Worm (Caenorhabditis elegans) whole organism, late embryonic: ENCODE measurements around the gene pph-2.
A peak's percentile ranks its signal among the peaks of the same experiment; 100 is the strongest.

ENCODE experiments used
- C38D4.7 ChIP-seq: fragments of 200-800 bp; sonication (Bioruptor generic); optimal IDR thresholded peaks from 2 replicates; lab custom pipeline; 2018; ENCODE audit warnings: mild to moderate bottlenecking, missing genetic modification characterization, moderate library complexity, missing compliant biosample characterization
- F13H6.1 ChIP-seq: sonication (generic microtip); optimal IDR thresholded peaks from 2 replicates; lab custom pipeline; 2016; ENCODE audit warnings: missing genetic modification characterization, missing compliant biosample characterization
- K09A11.1 ChIP-seq: sonication (generic microtip); optimal IDR thresholded peaks from 2 replicates; lab custom pipeline; 2017; ENCODE audit warnings: antibody characterized with exemption, mild to moderate bottlenecking, missing genetic modification characterization, missing compliant biosample characterization; ENCODE audit not compliant: insufficient read depth
- Y22D7AL.16 ChIP-seq: sonication (generic microtip); optimal IDR thresholded peaks from 2 replicates; lab custom pipeline; 2016; ENCODE audit warnings: missing genetic modification characterization, missing compliant biosample characterization
- ahr-1 ChIP-seq: sonication (generic microtip); optimal IDR thresholded peaks from 2 replicates; lab custom pipeline; 2016; ENCODE audit warnings: missing genetic modification characterization, missing compliant biosample characterization
- ama-1 ChIP-seq: fragments of 150-350 bp; optimal IDR thresholded peaks from 2 replicates; lab custom pipeline; 2014
- ceh-14 ChIP-seq: sonication (generic microtip); optimal IDR thresholded peaks from 2 replicates; lab custom pipeline; 2016; ENCODE audit warnings: missing genotype, missing genetic modification characterization, missing compliant biosample characterization
- ceh-18 ChIP-seq: sonication (generic microtip); optimal IDR thresholded peaks from 2 replicates; lab custom pipeline; 2016; ENCODE audit warnings: missing genetic modification characterization, missing compliant biosample characterization
- ceh-31 ChIP-seq: sonication (generic microtip); optimal IDR thresholded peaks from 2 replicates; lab custom pipeline; 2016; ENCODE audit warnings: missing genetic modification characterization, missing compliant biosample characterization
- ceh-34 ChIP-seq: sonication (generic microtip); optimal IDR thresholded peaks from 2 replicates; lab custom pipeline; 2016; ENCODE audit warnings: mild to moderate bottlenecking, missing genetic modification characterization, missing compliant biosample characterization
- ceh-45 ChIP-seq: fragments of 200-800 bp; sonication (Bioruptor generic); IDR thresholded peaks from 2 replicates; pipeline ENCODE4 v1.3.6; 2022; ENCODE audit warnings: missing genetic modification reagents, missing genetic modification characterization, missing compliant biosample characterization
- che-1 ChIP-seq: sonication (generic microtip); optimal IDR thresholded peaks from 2 replicates; lab custom pipeline; 2016; ENCODE audit warnings: mild to moderate bottlenecking, missing genetic modification characterization, missing compliant biosample characterization
- dve-1 ChIP-seq: sonication (generic microtip); optimal IDR thresholded peaks from 2 replicates; lab custom pipeline; 2017; ENCODE audit warnings: antibody characterized with exemption, mild to moderate bottlenecking, missing genetic modification characterization, missing compliant biosample characterization
- elt-2 ChIP-seq: sonication (generic microtip); optimal IDR thresholded peaks from 2 replicates; lab custom pipeline; 2016; ENCODE audit warnings: missing genetic modification reagents, missing genetic modification characterization, missing compliant biosample characterization
- ets-4 ChIP-seq: sonication (generic microtip); optimal IDR thresholded peaks from 2 replicates; lab custom pipeline; 2016; ENCODE audit warnings: missing genetic modification characterization, missing compliant biosample characterization
- fkh-6 ChIP-seq: sonication (generic microtip); optimal IDR thresholded peaks from 2 replicates; lab custom pipeline; 2016; ENCODE audit warnings: missing genetic modification characterization, missing compliant biosample characterization
- gmeb-2 ChIP-seq: sonication (generic microtip); optimal IDR thresholded peaks from 2 replicates; lab custom pipeline; 2016; ENCODE audit warnings: missing genetic modification characterization, inconsistent platforms, missing compliant biosample characterization
- hlh-15 ChIP-seq: sonication (generic microtip); optimal IDR thresholded peaks from 2 replicates; lab custom pipeline; 2016; ENCODE audit warnings: missing genetic modification characterization, missing compliant biosample characterization
- hlh-30 ChIP-seq: sonication (generic microtip); optimal IDR thresholded peaks from 2 replicates; lab custom pipeline; 2017; ENCODE audit warnings: antibody characterized with exemption, missing genetic modification characterization, missing compliant biosample characterization; ENCODE audit not compliant: insufficient read depth
- hlh-6 ChIP-seq: sonication (generic microtip); optimal IDR thresholded peaks from 2 replicates; lab custom pipeline; 2016; ENCODE audit warnings: missing genotype, missing genetic modification characterization, missing compliant biosample characterization
- lin-11 ChIP-seq: fragments of 200-800 bp; sonication (Bioruptor generic); optimal IDR thresholded peaks from 2 replicates; lab custom pipeline; 2018; ENCODE audit warnings: mild to moderate bottlenecking, missing genetic modification characterization, missing compliant biosample characterization
- madf-2 ChIP-seq: sonication (generic microtip); optimal IDR thresholded peaks from 2 replicates; lab custom pipeline; 2017; ENCODE audit warnings: missing genetic modification characterization, missing compliant biosample characterization
- mec-3 ChIP-seq: sonication (generic microtip); optimal IDR thresholded peaks from 2 replicates; lab custom pipeline; 2016; ENCODE audit warnings: borderline replicate concordance, missing genetic modification characterization, missing compliant biosample characterization
- nfya-1 ChIP-seq: sonication (generic microtip); optimal IDR thresholded peaks from 2 replicates; lab custom pipeline; 2017; ENCODE audit warnings: missing genetic modification characterization, mild to moderate bottlenecking, missing compliant biosample characterization, antibody characterized with exemption, moderate library complexity
- nhr-11 ChIP-seq: fragments of 150-350 bp; optimal IDR thresholded peaks from 2 replicates; lab custom pipeline; 2014; ENCODE audit warnings: missing biosample characterization, missing genetic modification characterization
- odd-2 ChIP-seq: sonication (generic microtip); optimal IDR thresholded peaks from 2 replicates; lab custom pipeline; 2017; ENCODE audit warnings: antibody characterized with exemption, mild to moderate bottlenecking, missing genetic modification characterization, missing compliant biosample characterization
- pat-9 ChIP-seq: fragments of 200-800 bp; sonication (Bioruptor generic); optimal IDR thresholded peaks from 2 replicates; lab custom pipeline; 2018; ENCODE audit warnings: mild to moderate bottlenecking, missing genetic modification characterization, moderate library complexity, missing compliant biosample characterization
- pha-4 ChIP-seq: fragments of 150-350 bp; optimal IDR thresholded peaks from 2 replicates; lab custom pipeline; 2018; ENCODE audit warnings: missing biosample characterization, missing genetic modification reagents, missing genetic modification characterization
- ref-2 ChIP-seq: sonication (generic microtip); optimal IDR thresholded peaks from 2 replicates; lab custom pipeline; 2016; ENCODE audit warnings: missing genetic modification characterization, missing compliant biosample characterization
- sox-4 ChIP-seq: sonication (generic microtip); optimal IDR thresholded peaks from 2 replicates; lab custom pipeline; 2017; ENCODE audit warnings: mild to moderate bottlenecking, missing genetic modification characterization, inconsistent platforms, missing compliant biosample characterization
- tbx-2 ChIP-seq: sonication (generic microtip); optimal IDR thresholded peaks from 2 replicates; lab custom pipeline; 2016; ENCODE audit warnings: missing genetic modification characterization, missing compliant biosample characterization
- ttx-3 ChIP-seq: sonication (generic microtip); optimal IDR thresholded peaks from 2 replicates; lab custom pipeline; 2016; ENCODE audit warnings: missing genetic modification reagents, missing genetic modification characterization, missing compliant biosample characterization
- unc-3 ChIP-seq, 2 experiments: fragments of 200-800 bp in 1 of 2; sonication (Bioruptor generic) in 1 of 2; sonication (generic microtip) in 1 of 2; conservative IDR thresholded peaks in 1 of 2; optimal IDR thresholded peaks in 1 of 2; 2 replicates each; pipeline versions ENCODE4 v1.3.6 to Lab custom; 2016 to 2022; ENCODE audit warnings: missing compliant biosample characterization in 2 of 2, missing genetic modification characterization in 2 of 2, missing genetic modification reagents in 1 of 2
- unc-42 ChIP-seq: sonication (generic microtip); optimal IDR thresholded peaks from 2 replicates; lab custom pipeline; 2016; ENCODE audit warnings: missing genotype, missing genetic modification characterization, missing compliant biosample characterization
- zip-5 ChIP-seq: sonication (generic microtip); optimal IDR thresholded peaks from 2 replicates; lab custom pipeline; 2016; ENCODE audit warnings: missing genetic modification characterization, missing compliant biosample characterization
- ztf-16 ChIP-seq: sonication (generic microtip); optimal IDR thresholded peaks from 2 replicates; lab custom pipeline; 2017; ENCODE audit warnings: missing genetic modification characterization, missing compliant biosample characterization

The pph-2 gene

DNA sequence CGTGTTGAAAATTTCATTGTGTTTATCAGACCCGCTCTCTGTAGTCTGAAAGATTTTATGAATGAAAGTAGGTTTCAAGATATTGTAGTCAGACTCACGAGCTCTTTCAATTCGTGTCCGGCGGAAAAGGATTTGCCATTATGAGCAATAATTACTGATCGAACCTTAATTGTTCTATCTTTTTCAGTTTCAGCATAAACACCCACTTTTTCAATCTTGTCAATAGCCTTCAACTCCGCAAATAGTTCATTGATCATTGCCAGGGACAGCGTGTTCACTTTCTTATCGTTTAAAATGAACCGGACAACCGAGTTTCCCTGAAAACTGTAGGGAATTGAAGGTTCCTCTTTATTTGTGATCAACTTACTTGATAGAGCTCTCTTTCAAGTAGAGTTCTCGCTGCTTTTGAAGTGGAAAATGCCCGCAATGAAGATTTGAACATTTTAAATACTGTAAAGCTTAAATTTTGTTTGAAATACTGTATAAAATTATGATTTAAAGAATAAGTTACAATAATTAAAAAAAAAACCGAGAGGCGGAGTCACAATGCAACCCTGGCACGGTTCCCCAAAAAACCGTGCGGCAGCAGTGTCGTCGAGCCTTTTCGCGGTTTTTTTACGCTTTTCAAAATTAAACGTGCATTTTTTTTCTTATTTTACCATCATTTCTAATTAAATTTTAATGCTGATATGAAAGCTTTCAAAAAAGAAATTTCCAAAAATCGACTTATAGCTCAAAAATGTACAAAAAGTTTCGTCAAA lies 21.5 kb downstream of the pph-2 start, which contains the start of gene ech-2:
ech-2 (minus strand) TSS at position 452 of the 761 bp plus-strand sequence.
- TF ChIP-seq tbx-2 (no peak), ahr-1 (tag; lab: Kevin White, UChicago) (no peak), K09A11.1 (tag; lab: Kevin White, UChicago) (no peak), madf-2 (no peak), hlh-15 (no peak), F13H6.1 (no peak), odd-2 (tag; lab: Kevin White, UChicago) (no peak), gmeb-2 (tag; lab: Kevin White, UChicago) (no peak), che-1 (tag; lab: Kevin White, UChicago) (no peak), mec-3 (no peak), ceh-14 (tag; lab: Kevin White, UChicago) (no peak)

DNA sequence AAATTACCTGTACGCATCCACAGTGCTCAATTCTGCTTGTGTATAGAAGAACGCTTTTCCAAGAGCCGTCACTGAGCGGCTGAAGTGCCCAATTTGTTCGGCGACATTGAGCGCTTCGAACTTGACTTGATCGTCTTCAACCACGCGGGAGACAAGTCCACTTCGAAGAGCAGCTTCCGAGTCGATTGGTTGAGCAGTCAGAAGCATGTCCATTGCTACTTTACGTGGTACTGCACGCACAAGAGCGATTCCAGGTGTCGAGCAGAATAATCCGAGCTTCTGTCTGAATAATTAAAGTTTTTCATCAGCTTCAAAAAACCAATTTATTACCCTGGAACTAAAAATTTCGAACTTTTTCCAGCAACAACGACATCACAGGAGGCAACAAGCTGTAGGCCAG lies 22.1 kb downstream of the pph-2 start:
- no peak for TF ChIP-seq nhr-11 (tag; lab: Kevin White, UChicago)
- no peak for TF ChIP-seq lin-11
- no peak for TF ChIP-seq zip-5

DNA sequence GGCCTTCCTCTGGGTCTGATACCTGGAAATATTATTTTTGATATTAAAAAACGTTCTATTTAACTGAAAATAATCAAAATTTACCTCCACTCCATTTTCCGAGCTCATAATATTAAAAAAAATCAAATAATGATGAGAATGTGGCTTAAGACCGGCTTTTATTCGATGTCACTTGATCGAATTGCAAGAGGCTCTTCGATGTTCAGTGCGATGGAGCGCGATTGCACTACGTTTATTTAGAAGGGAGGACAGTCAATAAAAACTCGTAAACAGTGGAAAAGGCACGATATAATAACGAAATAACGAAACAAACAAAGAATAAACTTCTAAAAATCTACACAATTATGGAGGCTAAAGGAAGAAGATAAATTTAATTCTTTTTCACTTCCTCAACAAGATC lies 22.8 kb downstream of the pph-2 start, which contains the start of gene tag-30:
tag-30 (minus strand) TSS at position 383 of the 400 bp plus-strand sequence.
- TF ChIP-seq dve-1 (tag; lab: Kevin White, UChicago) (no peak), unc-42 (tag; lab: Kevin White, UChicago) (peak; percentile 59), ceh-31 (peak; percentile 62), hlh-30 (tag; lab: Kevin White, UChicago) (peak; percentile 66), ztf-16 (tag; lab: Kevin White, UChicago) (no peak), ceh-34 (tag; lab: Kevin White, UChicago) (peak; percentile 54), nhr-11 (tag; lab: Kevin White, UChicago) (no peak), ahr-1 (tag; lab: Kevin White, UChicago) (no peak), nfya-1 (tag; lab: Kevin White, UChicago) (peak; percentile 22), pat-9 (no peak), tbx-2 (peak; percentile 41)

DNA sequence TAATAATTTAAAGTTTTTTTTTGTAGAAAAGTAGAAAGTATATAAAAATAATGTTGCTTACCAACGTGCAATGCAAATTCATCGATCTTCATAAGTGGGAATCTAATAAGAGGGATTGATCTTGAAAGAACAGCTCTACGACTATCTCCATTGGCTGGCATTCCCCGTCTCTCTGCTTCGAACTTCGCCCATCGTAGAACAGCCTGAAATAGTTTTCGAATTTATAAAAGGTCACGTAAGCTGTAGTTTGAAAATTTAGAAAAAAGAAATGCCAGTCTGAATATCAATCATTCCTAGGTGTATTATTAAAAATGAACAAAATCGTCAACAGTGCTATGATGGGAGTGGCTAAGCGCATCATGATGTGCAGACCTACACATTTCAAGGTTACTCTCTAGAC lies 25.7 kb downstream of the pph-2 start, which contains the start of gene F38H4.5:
F38H4.5 (plus strand) TSS at position 301 of the 400 bp plus-strand sequence.
- TF ChIP-seq pha-4 (tag; lab: Kevin White, UChicago) (no peak), ceh-18 (tag; lab: Kevin White, UChicago) (no peak), ets-4 (tag; lab: Kevin White, UChicago) (no peak), che-1 (tag; lab: Kevin White, UChicago) (no peak), ref-2 (tag; lab: Kevin White, UChicago) (no peak)
- TF ChIP-seq, all 69 proteins: peak for 0

- TF ChIP-seq ttx-3 (tag; lab: Kevin White, UChicago) (no peak), ahr-1 (tag; lab: Kevin White, UChicago) (no peak), odd-2 (tag; lab: Kevin White, UChicago) (no peak), ama-1 (lab: Kevin White, UChicago) (no peak)
Measured at ce11 chrIV:11847771-11848312, 29.7 kb downstream of the pph-2 start, which contains the start of the genes F38H4.6 and F38H4.4. Gene F38H4.6 (minus strand): TSS chrIV:11847871. Gene F38H4.4 (plus strand): TSS chrIV:11848262.

- no peak for TF ChIP-seq ets-4 (tag; lab: Kevin White, UChicago)
- no peak for TF ChIP-seq sox-4
- TF ChIP-seq tbx-2, result no peak
- no peak for TF ChIP-seq nhr-11 (tag; lab: Kevin White, UChicago)
- TF ChIP-seq C38D4.7 (GFP tag; lab: Kevin White, UChicago), result no peak
- no peak for TF ChIP-seq hlh-6
- no peak for TF ChIP-seq fkh-6 (tag; lab: Kevin White, UChicago)
- TF ChIP-seq ceh-45 (GFP tag; lab: Robert Waterston, UW), result no peak
- TF ChIP-seq Y22D7AL.16 (tag; lab: Kevin White, UChicago), result no peak
- no peak for TF ChIP-seq unc-3 (GFP tag; conservative IDR thresholded peaks at IDR 0.05; lab: Robert Waterston, UW)
- no peak for TF ChIP-seq unc-3 (tag; optimal IDR thresholded peaks at IDR 0.05; lab: Kevin White, UChicago)
- TF ChIP-seq elt-2, result no peak
Measured at ce11 chrIV:11842121-11842520, 35.5 kb downstream of the pph-2 start, which contains the start of gene F38H4.3. Gene F38H4.3 (plus strand): TSS chrIV:11842421.
